Worm (Caenorhabditis elegans) whole organism, L1 larva: Measurements from ENCODE around the gene acp-1.

ENCODE experiments used
- aly-2 ChIP-seq: fragments of 150-350 bp; optimal IDR thresholded peaks from 2 replicates; lab custom pipeline; 2014; ENCODE audit warnings: missing biosample characterization, missing genetic modification characterization
- blmp-1 ChIP-seq: fragments of 150-350 bp; optimal IDR thresholded peaks from 2 replicates; lab custom pipeline; 2014; ENCODE audit warnings: missing biosample characterization, missing genetic modification characterization
- elt-3 ChIP-seq, 6 experiments: fragments of 150-350 bp in 1 of 6; sonication (generic microtip); optimal IDR thresholded peaks; 2 replicates each; lab custom pipeline; 2017 to 2018; ENCODE audit warnings: missing biosample characterization in 6 of 6, missing genetic modification characterization in 6 of 6, inconsistent platforms in 1 of 6
- lin-39 ChIP-seq: fragments of 150-350 bp; optimal IDR thresholded peaks from 2 replicates; lab custom pipeline; 2014; ENCODE audit warnings: missing biosample characterization, missing genetic modification reagents, missing genetic modification characterization
- pqm-1 ChIP-seq: sonication (generic microtip); optimal IDR thresholded peaks from 3 replicates; lab custom pipeline; 2017; ENCODE audit warnings: missing biosample characterization, missing genetic modification characterization
- unc-62 ChIP-seq: fragments of 150-350 bp; optimal IDR thresholded peaks from 2 replicates; lab custom pipeline; 2014; ENCODE audit warnings: missing biosample characterization, missing genetic modification reagents, missing genetic modification characterization

- TF ChIP-seq pqm-1 (tag; lab: Kevin White, UChicago): no peak
- TF ChIP-seq unc-62 (GFP tag; lab: Kevin White, UChicago): no peak
- no peak for TF ChIP-seq elt-3 (tag; optimal IDR thresholded peaks at IDR 0.05; lab: Kevin White, UChicago)
- TF ChIP-seq lin-39 (tag; lab: Kevin White, UChicago): no peak
- TF ChIP-seq blmp-1 (tag; lab: Kevin White, UChicago): peak; percentile 70
- TF ChIP-seq aly-2: no peak
Observed at ce11 chrX:3396735-3397134, 11.5 kb upstream of the acp-1 start.
